Fruit fly (Drosophila melanogaster) whole organism, embryonic: ENCODE data around the gene Helz.

ENCODE experiments used
- ATbp ChIP-seq: fragments of 200-800 bp; sonication (Bioruptor generic); optimal IDR thresholded peaks from 2 replicates; lab custom pipeline; 2017; ENCODE audit warnings: missing biosample characterization, mild to moderate bottlenecking, missing genetic modification characterization, missing genetic modification reagents
- Antp ChIP-seq: fragments of 200-800 bp; sonication (Bioruptor generic); optimal IDR thresholded peaks from 3 replicates; lab custom pipeline; 2016; ENCODE audit warnings: missing biosample characterization, missing genetic modification characterization
- Atf-2 ChIP-seq: fragments of 200-800 bp; sonication (Bioruptor generic); optimal IDR thresholded peaks from 2 replicates; lab custom pipeline; 2016; ENCODE audit warnings: missing biosample characterization, missing genetic modification characterization
- B-H1 ChIP-seq: fragments of 200-800 bp; sonication (Bioruptor generic); IDR thresholded peaks from 3 replicates; pipeline ENCODE4 v1.3.6; 2022; ENCODE audit warnings: missing biosample characterization, missing genetic modification characterization
- C15 ChIP-seq: fragments of 200-800 bp; sonication (Bioruptor generic); IDR thresholded peaks from 3 replicates; pipeline ENCODE4 v1.3.6; 2022; ENCODE audit warnings: missing biosample characterization, missing genetic modification characterization
- CG10147 ChIP-seq: fragments of 200-800 bp; sonication (Bioruptor generic); optimal IDR thresholded peaks from 2 replicates; lab custom pipeline; 2019; ENCODE audit warnings: missing biosample characterization, mild to moderate bottlenecking, missing genetic modification characterization, moderate library complexity
- CG11695 ChIP-seq: fragments of 200-800 bp; sonication (Bioruptor generic); IDR thresholded peaks from 3 replicates; pipeline ENCODE4 v1.3.6; 2022; ENCODE audit warnings: missing biosample characterization, missing genetic modification characterization
- CG14667 ChIP-seq: fragments of 200-800 bp; sonication (Bioruptor generic); IDR thresholded peaks from 2 replicates; pipeline ENCODE4 v1.3.6; 2022; ENCODE audit warnings: missing biosample characterization, missing genetic modification characterization
- CG15601 ChIP-seq: fragments of 200-800 bp; sonication (Bioruptor generic); optimal IDR thresholded peaks from 3 replicates; lab custom pipeline; 2019; ENCODE audit warnings: missing biosample characterization, mild to moderate bottlenecking, missing genetic modification characterization, moderate library complexity
- CG1602 ChIP-seq: fragments of 200-800 bp; sonication (Bioruptor generic); optimal IDR thresholded peaks from 3 replicates; lab custom pipeline; 2016; ENCODE audit warnings: missing biosample characterization, missing genetic modification characterization
- CG17385 ChIP-seq: fragments of 200-800 bp; sonication (Bioruptor generic); optimal IDR thresholded peaks from 3 replicates; lab custom pipeline; 2018; ENCODE audit warnings: missing biosample characterization, mild to moderate bottlenecking, missing genetic modification characterization
- CG17612 ChIP-seq: fragments of 200-800 bp; sonication (Bioruptor generic); IDR thresholded peaks from 2 replicates; pipeline ENCODE4 v1.3.6; 2022; ENCODE audit warnings: missing biosample characterization, missing genetic modification characterization
- CG31365 ChIP-seq: fragments of 200-800 bp; sonication (Bioruptor generic); optimal IDR thresholded peaks from 2 replicates; lab custom pipeline; 2018; ENCODE audit warnings: missing biosample characterization, mild to moderate bottlenecking, missing genetic modification characterization
- CG31441 ChIP-seq: fragments of 200-800 bp; sonication (Bioruptor generic); IDR thresholded peaks from 2 replicates; pipeline ENCODE4 v1.3.6; 2022; ENCODE audit warnings: missing biosample characterization, missing genetic modification characterization
- CG34376 ChIP-seq: fragments of 200-800 bp; sonication (Bioruptor generic); optimal IDR thresholded peaks from 2 replicates; lab custom pipeline; 2018; ENCODE audit warnings: missing biosample characterization, mild to moderate bottlenecking, missing genetic modification characterization
- CG3726 ChIP-seq: fragments of 200-800 bp; sonication (Bioruptor generic); IDR thresholded peaks from 3 replicates; pipeline ENCODE4, ENCODE4 v1.3.6; 2022; ENCODE audit warnings: missing biosample characterization, missing genetic modification characterization
- CG6254 ChIP-seq: fragments of 200-800 bp; sonication (Bioruptor generic); optimal IDR thresholded peaks from 3 replicates; lab custom pipeline; 2017; ENCODE audit warnings: mild to moderate bottlenecking, missing biosample characterization, missing genetic modification reagents, missing genetic modification characterization
- CG6689 ChIP-seq: fragments of 200-800 bp; sonication (Bioruptor generic); IDR thresholded peaks from 2 replicates; pipeline ENCODE4 v1.3.6; 2022; ENCODE audit warnings: missing biosample characterization, missing genetic modification characterization
- CG9727 ChIP-seq: fragments of 200-800 bp; sonication (Bioruptor generic); optimal IDR thresholded peaks from 3 replicates; lab custom pipeline; 2017; ENCODE audit warnings: missing biosample characterization, mild to moderate bottlenecking, missing genetic modification characterization
- CkIIα-i1 ChIP-seq: fragments of 200-800 bp; sonication (Bioruptor generic); IDR thresholded peaks from 2 replicates; pipeline ENCODE4 v1.3.6; 2022; ENCODE audit warnings: missing biosample characterization, missing genetic modification characterization
- Dek ChIP-seq: fragments of 200-800 bp; sonication (Bioruptor generic); optimal IDR thresholded peaks from 3 replicates; lab custom pipeline; 2019; ENCODE audit warnings: missing biosample characterization, mild to moderate bottlenecking, missing genetic modification characterization, moderate library complexity
- Dll ChIP-seq: fragments of 200-800 bp; sonication (Bioruptor generic); IDR thresholded peaks from 4 replicates; pipeline ENCODE4 v1.3.6; 2022; ENCODE audit warnings: missing biosample characterization, missing genetic modification characterization; ENCODE audit not compliant: partially characterized antibody
- Dp ChIP-seq: fragments of 200-800 bp; sonication (Bioruptor generic); optimal IDR thresholded peaks from 2 replicates; lab custom pipeline; 2018; ENCODE audit warnings: missing biosample characterization, mild to moderate bottlenecking, missing genetic modification characterization, moderate library complexity
- E2f1 ChIP-seq: fragments of 200-800 bp; sonication (Bioruptor generic); IDR thresholded peaks from 2 replicates; pipeline ENCODE4 v1.3.6; 2022; ENCODE audit warnings: missing biosample characterization, missing genetic modification characterization
- Ets97D ChIP-seq: fragments of 200-800 bp; sonication (Bioruptor generic); optimal IDR thresholded peaks from 3 replicates; lab custom pipeline; 2016; ENCODE audit warnings: missing biosample characterization, missing genetic modification characterization
- Gug ChIP-seq: fragments of 200-800 bp; sonication (Bioruptor generic); IDR thresholded peaks from 4 replicates; pipeline ENCODE4 v1.3.6; 2022; ENCODE audit warnings: missing biosample characterization, missing genetic modification characterization
- Hmx ChIP-seq: fragments of 200-800 bp; sonication (Bioruptor generic); optimal IDR thresholded peaks from 2 replicates; lab custom pipeline; 2016; ENCODE audit warnings: missing biosample characterization, missing genetic modification characterization
- Mad ChIP-seq: fragments of 200-800 bp; sonication (Bioruptor generic); optimal IDR thresholded peaks from 2 replicates; lab custom pipeline; 2016; ENCODE audit warnings: missing biosample characterization, missing genetic modification characterization
- Mes4 ChIP-seq: fragments of 200-800 bp; sonication (Bioruptor generic); optimal IDR thresholded peaks from 2 replicates; lab custom pipeline; 2016; ENCODE audit warnings: missing biosample characterization, missing genetic modification characterization
- Mrtf ChIP-seq: fragments of 200-800 bp; sonication (Bioruptor generic); IDR thresholded peaks from 3 replicates; pipeline ENCODE4 v1.3.6; 2022; ENCODE audit warnings: missing biosample characterization, missing genetic modification characterization
- NC2α ChIP-seq: fragments of 200-800 bp; sonication (Bioruptor generic); optimal IDR thresholded peaks from 2 replicates; lab custom pipeline; 2016; ENCODE audit warnings: missing biosample characterization, missing genetic modification characterization
- Nf-YC ChIP-seq: fragments of 200-800 bp; optimal IDR thresholded peaks from 3 replicates; lab custom pipeline; 2019; ENCODE audit warnings: missing biosample characterization, mild to moderate bottlenecking, missing genetic modification characterization, moderate library complexity
- Sry-δ ChIP-seq: fragments of 200-800 bp; sonication (Bioruptor generic); optimal IDR thresholded peaks from 2 replicates; lab custom pipeline; 2016; ENCODE audit warnings: missing biosample characterization, missing genetic modification characterization
- Tbp ChIP-seq: fragments of >200 bp; optimal IDR thresholded peaks from 2 replicates; lab custom pipeline; 2018; ENCODE audit warnings: missing biosample characterization, missing genetic modification characterization
- YL-1 ChIP-seq: fragments of 200-800 bp; sonication (Bioruptor generic); optimal IDR thresholded peaks from 3 replicates; lab custom pipeline; 2017; ENCODE audit warnings: missing biosample characterization, mild to moderate bottlenecking, missing genetic modification characterization
- ab ChIP-seq: fragments of 200-800 bp; sonication (Bioruptor generic); optimal IDR thresholded peaks from 2 replicates; lab custom pipeline; 2016; ENCODE audit warnings: missing biosample characterization, missing genetic modification characterization
- bab2 ChIP-seq: fragments of 200-800 bp; sonication (Bioruptor generic); optimal IDR thresholded peaks from 2 replicates; lab custom pipeline; 2016; ENCODE audit warnings: missing biosample characterization, missing genetic modification characterization
- bcd ChIP-seq: fragments of 200-800 bp; sonication (Bioruptor generic); optimal IDR thresholded peaks from 2 replicates; lab custom pipeline; 2017; ENCODE audit warnings: missing biosample characterization, mild to moderate bottlenecking, missing genetic modification characterization
- cato ChIP-seq: fragments of 200-800 bp; sonication (Bioruptor generic); optimal IDR thresholded peaks from 2 replicates; lab custom pipeline; 2016; ENCODE audit warnings: missing biosample characterization, missing genetic modification characterization, borderline replicate concordance
- chinmo ChIP-seq: fragments of 200-800 bp; sonication (Bioruptor generic); IDR thresholded peaks from 4 replicates; pipeline ENCODE4 v1.3.6; 2022; ENCODE audit warnings: missing biosample characterization, missing genetic modification characterization; ENCODE audit not compliant: partially characterized antibody
- dmrt11E ChIP-seq: fragments of 200-800 bp; sonication (Bioruptor generic); optimal IDR thresholded peaks from 3 replicates; lab custom pipeline; 2018; ENCODE audit warnings: missing biosample characterization, mild to moderate bottlenecking, missing genetic modification characterization, moderate library complexity
- ftz-f1 ChIP-seq: fragments of 200-800 bp; sonication (Bioruptor generic); optimal IDR thresholded peaks from 2 replicates; lab custom pipeline; 2016; ENCODE audit warnings: missing biosample characterization, missing genetic modification characterization
- lola ChIP-seq, 3 experiments: fragments of >200 bp in 2 of 3; fragments of 200-800 bp in 1 of 3; sonication (Bioruptor generic) in 1 of 3; optimal IDR thresholded peaks; 2 replicates each; lab custom pipeline; 2017 to 2019; ENCODE audit warnings: missing biosample characterization in 3 of 3, missing genetic modification characterization in 3 of 3, mild to moderate bottlenecking in 1 of 3, moderate library complexity in 1 of 3
- nerfin-1 ChIP-seq: fragments of 200-800 bp; sonication (Bioruptor generic); optimal IDR thresholded peaks from 3 replicates; lab custom pipeline; 2019; ENCODE audit warnings: missing biosample characterization, mild to moderate bottlenecking, missing genetic modification characterization, moderate library complexity
- prd ChIP-seq, 3 experiments: fragments of >200 bp in 2 of 3; fragments of 200-800 bp in 1 of 3; sonication (Bioruptor generic) in 1 of 3; optimal IDR thresholded peaks in 2 of 3; IDR thresholded peaks in 1 of 3; 2 replicates in 2 of 3; 3 replicates in 1 of 3; pipeline versions ENCODE4 v1.3.6 to Lab custom; 2017 to 2022; ENCODE audit warnings: missing biosample characterization in 1 of 3, missing genetic modification characterization in 1 of 3
- sc ChIP-seq, 3 experiments: fragments of >200 bp in 2 of 3; fragments of 200-800 bp in 1 of 3; sonication (Bioruptor generic) in 1 of 3; optimal IDR thresholded peaks; 2 replicates in 2 of 3; 3 replicates in 1 of 3; lab custom pipeline; 2017; ENCODE audit warnings: mild to moderate bottlenecking in 1 of 3, missing biosample characterization in 1 of 3, missing genetic modification characterization in 1 of 3, missing genetic modification reagents in 1 of 3
- tup ChIP-seq: fragments of 200-800 bp; sonication (Bioruptor generic); optimal IDR thresholded peaks from 2 replicates; lab custom pipeline; 2016; ENCODE audit warnings: missing biosample characterization, mild to moderate bottlenecking, missing genetic modification characterization, moderate library complexity
- zf30C ChIP-seq: fragments of 200-800 bp; sonication (Bioruptor generic); optimal IDR thresholded peaks from 3 replicates; lab custom pipeline; 2018; ENCODE audit warnings: missing biosample characterization, mild to moderate bottlenecking, missing genetic modification characterization

Helz gene

dm6 chr3L:14759097-14759795 is 30.5 kb upstream of the Helz start (continued):
- peak; percentile 100 for TF ChIP-seq ATbp (GFP tag; lab: Kevin White, UChicago)
- TF ChIP-seq Antp (GFP tag; lab: Kevin White, UChicago) = peak; percentile 98
- TF ChIP-seq CG31365 (tag; lab: Kevin White, UChicago) = peak; percentile 93
- TF ChIP-seq B-H1 (GFP tag; lab: Robert Waterston, UW) = peak; percentile 99
- peak; percentile 99 for TF ChIP-seq CG14667 (GFP tag; lab: Robert Waterston, UW)
- TF ChIP-seq bab2 (GFP tag; lab: Kevin White, UChicago) = peak; percentile 99
- TF ChIP-seq sc (optimal IDR thresholded peaks at IDR 0.05; lab: Kevin White, UChicago) = no peak
- TF ChIP-seq sc (GFP tag; optimal IDR thresholded peaks at IDR 0.05; lab: Kevin White, UChicago) = peak; percentile 100
- TF ChIP-seq Hmx = peak; percentile 98
- TF ChIP-seq Gug (GFP tag; lab: Robert Waterston, UW) = peak; percentile 99
- peak; percentile 96 for TF ChIP-seq ab (GFP tag; lab: Kevin White, UChicago)
- peak; percentile 100 for TF ChIP-seq CG11695 (GFP tag; lab: Robert Waterston, UW)
- no peak for TF ChIP-seq Tbp (GFP tag; lab: Kevin White, UChicago)
- TF ChIP-seq NC2α (GFP tag; lab: Kevin White, UChicago) = peak; percentile 97
- TF ChIP-seq cato (GFP tag; lab: Kevin White, UChicago) = peak; percentile 99
- TF ChIP-seq ftz-f1 (GFP tag; lab: Kevin White, UChicago) = peak; percentile 92
- TF ChIP-seq CG10147 (GFP tag; lab: Kevin White, UChicago) = peak; percentile 100
- TF ChIP-seq Nf-YC (tag; lab: Kevin White, UChicago) = peak; percentile 96
- TF ChIP-seq C15 (GFP tag; lab: Robert Waterston, UW) = peak; percentile 99
- peak; percentile 100 for TF ChIP-seq CG31441 (GFP tag; lab: Robert Waterston, UW)
- peak; percentile 100 for TF ChIP-seq CG34376 (GFP tag; lab: Kevin White, UChicago)
- TF ChIP-seq chinmo (GFP tag; lab: Robert Waterston, UW) = peak; percentile 89; the same call in 3 of the 4 replicates
- TF ChIP-seq CG1602 (GFP tag; lab: Kevin White, UChicago) = peak; percentile 99
- TF ChIP-seq CG6254 (GFP tag; lab: Kevin White, UChicago) = peak; percentile 98
- peak in 1 of 3 experiments; percentile 100 for TF ChIP-seq lola (GFP tag; optimal IDR thresholded peaks at IDR 0.05; lab: Kevin White, UChicago)
- peak; percentile 94 for TF ChIP-seq Ets97D
- TF ChIP-seq Atf-2 = peak; percentile 99
- peak; percentile 60 for TF ChIP-seq Dp
- no peak for TF ChIP-seq prd (optimal IDR thresholded peaks at IDR 0.05; lab: Kevin White, UChicago)
- TF ChIP-seq prd (GFP tag; IDR thresholded peaks at IDR 0.05; lab: Robert Waterston, UW) = peak; percentile 100
- TF ChIP-seq YL-1 (GFP tag; lab: Kevin White, UChicago) = peak; percentile 100
- peak; percentile 100 for TF ChIP-seq CG9727 (GFP tag; lab: Kevin White, UChicago)
- peak; percentile 100 for TF ChIP-seq dmrt11E (tag; lab: Kevin White, UChicago)
- peak; percentile 34; the same call in 1 of the 4 replicates for TF ChIP-seq Dll
- peak; percentile 99 for TF ChIP-seq Mad (GFP tag; lab: Kevin White, UChicago)
- peak; percentile 82 for TF ChIP-seq Sry-δ (GFP tag; lab: Kevin White, UChicago)
- TF ChIP-seq CG15601 (tag; lab: Kevin White, UChicago) = peak; percentile 99
- TF ChIP-seq E2f1 (GFP tag; lab: Robert Waterston, UW) = peak; percentile 100
- peak; percentile 99 for TF ChIP-seq CG6689
- TF ChIP-seq Mes4 = peak; percentile 97
- peak; percentile 99 for TF ChIP-seq CG17612 (GFP tag; lab: Robert Waterston, UW)
- TF ChIP-seq Mrtf (GFP tag; lab: Robert Waterston, UW) = peak; percentile 99
- TF ChIP-seq CG3726 = peak; percentile 99
- peak; percentile 100 for TF ChIP-seq CG17385 (GFP tag; lab: Kevin White, UChicago)
- peak; percentile 69 for TF ChIP-seq zf30C (GFP tag; lab: Kevin White, UChicago)
- peak; percentile 100 for TF ChIP-seq bcd (GFP tag; lab: Kevin White, UChicago)
- TF ChIP-seq Dek (tag; lab: Kevin White, UChicago) = peak; percentile 100
- TF ChIP-seq nerfin-1 (tag; lab: Kevin White, UChicago) = peak; percentile 99
- peak; percentile 98 for TF ChIP-seq CkIIα-i1 (GFP tag; lab: Robert Waterston, UW)
- peak; percentile 98 for TF ChIP-seq tup (GFP tag; lab: Kevin White, UChicago)
